Worm (Caenorhabditis elegans) whole organism, late embryonic: ENCODE measurements around the gene hars-1.
A peak's percentile ranks its signal among the peaks of the same experiment; 100 is the strongest.

Source experiments
- K02D7.2 ChIP-seq: sonication (generic microtip); optimal IDR thresholded peaks from 2 replicates; lab custom pipeline; 2017; ENCODE audit warnings: mild to moderate bottlenecking, missing genetic modification characterization, missing compliant biosample characterization
- T23F11.4 ChIP-seq: fragments of 200-800 bp; sonication (Bioruptor generic); optimal IDR thresholded peaks from 2 replicates; lab custom pipeline; 2018; ENCODE audit warnings: mild to moderate bottlenecking, missing genetic modification characterization, missing compliant biosample characterization
- Y22D7AL.16 ChIP-seq: sonication (generic microtip); optimal IDR thresholded peaks from 2 replicates; lab custom pipeline; 2016; ENCODE audit warnings: missing genetic modification characterization, missing compliant biosample characterization
- ahr-1 ChIP-seq: sonication (generic microtip); optimal IDR thresholded peaks from 2 replicates; lab custom pipeline; 2016; ENCODE audit warnings: missing genetic modification characterization, missing compliant biosample characterization
- ama-1 ChIP-seq: fragments of 150-350 bp; optimal IDR thresholded peaks from 2 replicates; lab custom pipeline; 2014
- ceh-14 ChIP-seq: sonication (generic microtip); optimal IDR thresholded peaks from 2 replicates; lab custom pipeline; 2016; ENCODE audit warnings: missing genotype, missing genetic modification characterization, missing compliant biosample characterization
- ceh-19 ChIP-seq: fragments of 200-800 bp; sonication (Bioruptor generic); optimal IDR thresholded peaks from 2 replicates; lab custom pipeline; 2018; ENCODE audit warnings: mild to moderate bottlenecking, missing genetic modification characterization, missing compliant biosample characterization
- ceh-22 ChIP-seq: sonication (generic microtip); optimal IDR thresholded peaks from 2 replicates; lab custom pipeline; 2017; ENCODE audit warnings: missing biosample characterization, missing genetic modification characterization
- ceh-24 ChIP-seq: sonication (generic microtip); optimal IDR thresholded peaks from 2 replicates; lab custom pipeline; 2016; ENCODE audit warnings: mild to moderate bottlenecking, missing genetic modification characterization, missing compliant biosample characterization
- ceh-45 ChIP-seq: fragments of 200-800 bp; sonication (Bioruptor generic); IDR thresholded peaks from 2 replicates; pipeline ENCODE4 v1.3.6; 2022; ENCODE audit warnings: missing genetic modification reagents, missing genetic modification characterization, missing compliant biosample characterization
- ceh-6 ChIP-seq: fragments of 200-800 bp; sonication (Bioruptor generic); optimal IDR thresholded peaks from 2 replicates; lab custom pipeline; 2018; ENCODE audit warnings: mild to moderate bottlenecking, missing genetic modification characterization, missing compliant biosample characterization
- dmd-4 ChIP-seq: sonication (generic microtip); optimal IDR thresholded peaks from 2 replicates; lab custom pipeline; 2016; ENCODE audit warnings: borderline replicate concordance, missing genetic modification characterization, missing compliant biosample characterization
- elt-2 ChIP-seq: sonication (generic microtip); optimal IDR thresholded peaks from 2 replicates; lab custom pipeline; 2016; ENCODE audit warnings: missing genetic modification reagents, missing genetic modification characterization, missing compliant biosample characterization
- elt-4 ChIP-seq: sonication (generic microtip); optimal IDR thresholded peaks from 2 replicates; lab custom pipeline; 2016; ENCODE audit warnings: missing genetic modification characterization, missing compliant biosample characterization
- ets-4 ChIP-seq: sonication (generic microtip); optimal IDR thresholded peaks from 2 replicates; lab custom pipeline; 2016; ENCODE audit warnings: missing genetic modification characterization, missing compliant biosample characterization
- gmeb-2 ChIP-seq: sonication (generic microtip); optimal IDR thresholded peaks from 2 replicates; lab custom pipeline; 2016; ENCODE audit warnings: missing genetic modification characterization, inconsistent platforms, missing compliant biosample characterization
- hlh-15 ChIP-seq: sonication (generic microtip); optimal IDR thresholded peaks from 2 replicates; lab custom pipeline; 2016; ENCODE audit warnings: missing genetic modification characterization, missing compliant biosample characterization
- hlh-30 ChIP-seq: sonication (generic microtip); optimal IDR thresholded peaks from 2 replicates; lab custom pipeline; 2017; ENCODE audit warnings: antibody characterized with exemption, missing genetic modification characterization, missing compliant biosample characterization; ENCODE audit not compliant: insufficient read depth
- hlh-6 ChIP-seq: sonication (generic microtip); optimal IDR thresholded peaks from 2 replicates; lab custom pipeline; 2016; ENCODE audit warnings: missing genotype, missing genetic modification characterization, missing compliant biosample characterization
- hlh-8 ChIP-seq: sonication (generic microtip); optimal IDR thresholded peaks from 2 replicates; lab custom pipeline; 2016; ENCODE audit warnings: missing genotype, missing genetic modification characterization, missing compliant biosample characterization
- lin-11 ChIP-seq: fragments of 200-800 bp; sonication (Bioruptor generic); optimal IDR thresholded peaks from 2 replicates; lab custom pipeline; 2018; ENCODE audit warnings: mild to moderate bottlenecking, missing genetic modification characterization, missing compliant biosample characterization
- nfya-1 ChIP-seq: sonication (generic microtip); optimal IDR thresholded peaks from 2 replicates; lab custom pipeline; 2017; ENCODE audit warnings: missing genetic modification characterization, mild to moderate bottlenecking, missing compliant biosample characterization, antibody characterized with exemption, moderate library complexity
- nhr-232 ChIP-seq: sonication (generic microtip); optimal IDR thresholded peaks from 2 replicates; lab custom pipeline; 2016; ENCODE audit warnings: missing genetic modification characterization, missing compliant biosample characterization
- npax-4 ChIP-seq: sonication (generic microtip); optimal IDR thresholded peaks from 2 replicates; lab custom pipeline; 2016; ENCODE audit warnings: missing genetic modification characterization, missing compliant biosample characterization
- odd-2 ChIP-seq: sonication (generic microtip); optimal IDR thresholded peaks from 2 replicates; lab custom pipeline; 2017; ENCODE audit warnings: antibody characterized with exemption, mild to moderate bottlenecking, missing genetic modification characterization, missing compliant biosample characterization
- pag-3 ChIP-seq: sonication (generic microtip); optimal IDR thresholded peaks from 2 replicates; lab custom pipeline; 2016; ENCODE audit warnings: missing compliant biosample characterization, missing genetic modification characterization, borderline replicate concordance
- pha-4 ChIP-seq: fragments of 150-350 bp; optimal IDR thresholded peaks from 2 replicates; lab custom pipeline; 2018; ENCODE audit warnings: missing biosample characterization, missing genetic modification reagents, missing genetic modification characterization
- pqm-1 ChIP-seq: sonication (generic microtip); optimal IDR thresholded peaks from 2 replicates; lab custom pipeline; 2016; ENCODE audit warnings: missing genetic modification characterization, missing compliant biosample characterization
- rnt-1 ChIP-seq: sonication (generic microtip); optimal IDR thresholded peaks from 2 replicates; lab custom pipeline; 2016; ENCODE audit warnings: missing genetic modification characterization, missing compliant biosample characterization
- sox-2 ChIP-seq: fragments of 200-800 bp; sonication (Bioruptor generic); IDR thresholded peaks from 2 replicates; pipeline ENCODE4 v1.3.6; 2022; ENCODE audit warnings: missing genetic modification reagents, missing genetic modification characterization, missing compliant biosample characterization
- sox-4 ChIP-seq: sonication (generic microtip); optimal IDR thresholded peaks from 2 replicates; lab custom pipeline; 2017; ENCODE audit warnings: mild to moderate bottlenecking, missing genetic modification characterization, inconsistent platforms, missing compliant biosample characterization
- syd-9 ChIP-seq: sonication (generic microtip); optimal IDR thresholded peaks from 2 replicates; lab custom pipeline; 2016; ENCODE audit warnings: mild to moderate bottlenecking, missing genetic modification characterization, moderate library complexity, missing compliant biosample characterization
- unc-55 ChIP-seq: sonication (generic microtip); optimal IDR thresholded peaks from 2 replicates; lab custom pipeline; 2017; ENCODE audit warnings: missing biosample characterization, missing genetic modification reagents, missing genetic modification characterization
- unc-86 ChIP-seq: sonication (generic microtip); optimal IDR thresholded peaks from 2 replicates; lab custom pipeline; 2016; ENCODE audit warnings: missing genetic modification characterization, missing compliant biosample characterization
- zip-5 ChIP-seq: sonication (generic microtip); optimal IDR thresholded peaks from 2 replicates; lab custom pipeline; 2016; ENCODE audit warnings: missing genetic modification characterization, missing compliant biosample characterization
- ztf-16 ChIP-seq: sonication (generic microtip); optimal IDR thresholded peaks from 2 replicates; lab custom pipeline; 2017; ENCODE audit warnings: missing genetic modification characterization, missing compliant biosample characterization

Gene hars-1

ce11 chrIV:10842705-10843364 is 15.9 kb upstream of the hars-1 start, which contains the start of gene T11G6.5:
Gene T11G6.5 (minus strand): TSS chrIV:10842755.
- no peak for TF ChIP-seq ceh-24 (tag; lab: Kevin White, UChicago)
- peak; percentile 16 for TF ChIP-seq nfya-1

- no peak for TF ChIP-seq ahr-1
- no peak for TF ChIP-seq T23F11.4 (GFP tag; lab: Kevin White, UChicago)
- TF ChIP-seq hlh-6 (tag; lab: Kevin White, UChicago), result no peak
- TF ChIP-seq elt-4 (tag; lab: Kevin White, UChicago), result no peak
- no peak for TF ChIP-seq syd-9 (tag; lab: Kevin White, UChicago)
- no peak for TF ChIP-seq sox-4 (tag; lab: Kevin White, UChicago)
- TF ChIP-seq dmd-4 (tag; lab: Kevin White, UChicago), result no peak
- TF ChIP-seq ets-4, result no peak
- no peak for TF ChIP-seq gmeb-2
- no peak for TF ChIP-seq ztf-16 (tag; lab: Kevin White, UChicago)
- TF ChIP-seq pha-4 (tag; lab: Kevin White, UChicago), result no peak
- TF ChIP-seq lin-11 (tag; lab: Kevin White, UChicago), result no peak
- TF ChIP-seq Y22D7AL.16 (tag; lab: Kevin White, UChicago), result no peak
- TF ChIP-seq unc-86 (tag; lab: Kevin White, UChicago), result no peak
- no peak for TF ChIP-seq rnt-1 (tag; lab: Kevin White, UChicago)
- TF ChIP-seq nhr-232 (tag; lab: Kevin White, UChicago), result no peak
- TF ChIP-seq ceh-24 (tag; lab: Kevin White, UChicago), result no peak
- no peak for TF ChIP-seq elt-2 (tag; lab: Kevin White, UChicago)
- no peak for TF ChIP-seq ceh-6
- TF ChIP-seq K02D7.2 (tag; lab: Kevin White, UChicago), result no peak
Measured at ce11 chrIV:10851136-10851535, 7.6 kb upstream of the hars-1 start.

ce11 chrIV:10851833-10852232 is 6.9 kb upstream of the hars-1 start, which contains the start of gene T11G6.4:
Gene T11G6.4 (minus strand): TSS chrIV:10851933.
- TF ChIP-seq elt-4 (tag; lab: Kevin White, UChicago) (no peak), ceh-14 (tag; lab: Kevin White, UChicago) (no peak), ceh-22 (tag; lab: Kevin White, UChicago) (no peak)

- no peak for TF ChIP-seq npax-4 (tag; lab: Kevin White, UChicago)
- TF ChIP-seq pha-4 (tag; lab: Kevin White, UChicago), result no peak
- no peak for TF ChIP-seq sox-2 (GFP tag; lab: Robert Waterston, UW)
- TF ChIP-seq odd-2, result no peak
- TF ChIP-seq ceh-19 (GFP tag; lab: Kevin White, UChicago), result no peak
- TF ChIP-seq hlh-30 (tag; lab: Kevin White, UChicago), result no peak
- no peak for TF ChIP-seq unc-55 (GFP tag; lab: Kevin White, UChicago)
- no peak for TF ChIP-seq pag-3
- TF ChIP-seq pqm-1, result no peak
- no peak for TF ChIP-seq ama-1
- TF ChIP-seq hlh-15 (tag; lab: Kevin White, UChicago), result no peak
- no peak for TF ChIP-seq ceh-45 (GFP tag; lab: Robert Waterston, UW)
- no peak for TF ChIP-seq rnt-1 (tag; lab: Kevin White, UChicago)
- TF ChIP-seq zip-5, result no peak
- TF ChIP-seq hlh-8 (tag; lab: Kevin White, UChicago), result no peak
- TF ChIP-seq hlh-6 (tag; lab: Kevin White, UChicago), result no peak
- no peak for TF ChIP-seq syd-9 (tag; lab: Kevin White, UChicago)
Measured at ce11 chrIV:10852403-10852802, 6.4 kb upstream of the hars-1 start.
